Fruit fly (Drosophila melanogaster) whole organism, embryonic: ENCODE measurements around the gene CG43131.

Experiments used
- Aef1 ChIP-seq: fragments of 200-800 bp; sonication (Bioruptor generic); IDR thresholded peaks from 3 replicates; pipeline ENCODE4 v1.3.6; 2022; ENCODE audit warnings: missing biosample characterization, missing genetic modification characterization
- Awh ChIP-seq: fragments of 200-800 bp; sonication (Bioruptor generic); IDR thresholded peaks from 2 replicates; pipeline ENCODE4, ENCODE4 v1.3.6; 2022; ENCODE audit warnings: missing biosample characterization, missing genetic modification characterization
- CG10431 ChIP-seq: fragments of 200-800 bp; sonication (Bioruptor generic); optimal IDR thresholded peaks from 3 replicates; lab custom pipeline; 2018; ENCODE audit warnings: missing biosample characterization, mild to moderate bottlenecking, missing genetic modification characterization
- CG10959 ChIP-seq: fragments of 200-800 bp; sonication (Bioruptor generic); IDR thresholded peaks from 2 replicates; pipeline ENCODE4 v1.3.6; 2022; ENCODE audit warnings: missing biosample characterization, missing genetic modification characterization
- CG11456 ChIP-seq: fragments of 200-800 bp; sonication (Bioruptor generic); IDR thresholded peaks from 3 replicates; pipeline ENCODE4 v1.3.6; 2022; ENCODE audit warnings: missing biosample characterization, missing genetic modification characterization
- CG12236 ChIP-seq: fragments of 200-800 bp; sonication (Bioruptor generic); optimal IDR thresholded peaks from 2 replicates; lab custom pipeline; 2016; ENCODE audit warnings: missing biosample characterization, missing genetic modification characterization
- CG13296 ChIP-seq: fragments of 200-800 bp; sonication (Bioruptor generic); optimal IDR thresholded peaks from 3 replicates; lab custom pipeline; 2018; ENCODE audit warnings: missing biosample characterization, mild to moderate bottlenecking, missing genetic modification characterization
- CG17802 ChIP-seq: fragments of 200-800 bp; sonication (Bioruptor generic); optimal IDR thresholded peaks from 2 replicates; lab custom pipeline; 2018; ENCODE audit warnings: missing biosample characterization, mild to moderate bottlenecking, missing genetic modification characterization, moderate library complexity
- CG18262 ChIP-seq: fragments of 200-800 bp; optimal IDR thresholded peaks from 3 replicates; lab custom pipeline; 2019; ENCODE audit warnings: missing biosample characterization, mild to moderate bottlenecking, missing genetic modification characterization, moderate library complexity
- CG2116 ChIP-seq: fragments of 200-800 bp; sonication (Bioruptor generic); optimal IDR thresholded peaks from 3 replicates; lab custom pipeline; 2018; ENCODE audit warnings: missing biosample characterization, mild to moderate bottlenecking, missing genetic modification characterization
- CG2199 ChIP-seq: fragments of 200-800 bp; sonication (Bioruptor generic); IDR thresholded peaks from 3 replicates; pipeline ENCODE4 v1.3.6; 2022; ENCODE audit warnings: missing biosample characterization, missing genetic modification characterization
- CG2712 ChIP-seq: fragments of 200-800 bp; optimal IDR thresholded peaks from 3 replicates; lab custom pipeline; 2019; ENCODE audit warnings: missing biosample characterization, mild to moderate bottlenecking, missing genetic modification characterization, moderate library complexity
- CG7987 ChIP-seq: fragments of 200-800 bp; sonication (Bioruptor generic); optimal IDR thresholded peaks from 2 replicates; lab custom pipeline; 2018; ENCODE audit warnings: missing biosample characterization, mild to moderate bottlenecking, missing genetic modification characterization, moderate library complexity
- CG8478 ChIP-seq: fragments of >200 bp; optimal IDR thresholded peaks from 2 replicates; lab custom pipeline; 2018
- CG9932 ChIP-seq: fragments of 200-800 bp; sonication (Bioruptor generic); IDR thresholded peaks from 2 replicates; pipeline ENCODE4 v1.3.6; 2022; ENCODE audit warnings: missing biosample characterization, missing genetic modification characterization
- Chrac-16 ChIP-seq: fragments of 200-800 bp; sonication (Bioruptor generic); optimal IDR thresholded peaks from 3 replicates; lab custom pipeline; 2016; ENCODE audit warnings: missing biosample characterization, missing genetic modification characterization
- Dek ChIP-seq: fragments of 200-800 bp; sonication (Bioruptor generic); optimal IDR thresholded peaks from 3 replicates; lab custom pipeline; 2019; ENCODE audit warnings: missing biosample characterization, mild to moderate bottlenecking, missing genetic modification characterization, moderate library complexity
- Hey ChIP-seq: fragments of 200-800 bp; sonication (Bioruptor generic); optimal IDR thresholded peaks from 3 replicates; lab custom pipeline; 2018; ENCODE audit warnings: missing biosample characterization, mild to moderate bottlenecking, missing genetic modification characterization
- NC2β ChIP-seq: fragments of 200-800 bp; sonication (Bioruptor generic); optimal IDR thresholded peaks from 2 replicates; lab custom pipeline; 2016; ENCODE audit warnings: missing biosample characterization, missing genetic modification characterization
- Neu2 ChIP-seq: fragments of 200-800 bp; sonication (Bioruptor generic); optimal IDR thresholded peaks from 3 replicates; lab custom pipeline; 2016; ENCODE audit warnings: missing biosample characterization, missing genetic modification characterization, borderline replicate concordance
- Six4 ChIP-seq: fragments of 200-800 bp; sonication (Bioruptor generic); optimal IDR thresholded peaks from 2 replicates; lab custom pipeline; 2016; ENCODE audit warnings: missing biosample characterization, missing genetic modification characterization
- az2 ChIP-seq: fragments of 200-800 bp; sonication (Bioruptor generic); optimal IDR thresholded peaks from 3 replicates; lab custom pipeline; 2016; ENCODE audit warnings: missing biosample characterization, missing genetic modification characterization
- bcd ChIP-seq: fragments of 200-800 bp; sonication (Bioruptor generic); optimal IDR thresholded peaks from 2 replicates; lab custom pipeline; 2017; ENCODE audit warnings: missing biosample characterization, mild to moderate bottlenecking, missing genetic modification characterization
- bigmax ChIP-seq: fragments of 200-800 bp; sonication (Bioruptor generic); optimal IDR thresholded peaks from 2 replicates; lab custom pipeline; 2018; ENCODE audit warnings: missing biosample characterization, mild to moderate bottlenecking, missing genetic modification characterization
- caup ChIP-seq: fragments of 200-800 bp; sonication (Bioruptor generic); optimal IDR thresholded peaks from 3 replicates; lab custom pipeline; 2017; ENCODE audit warnings: missing biosample characterization, mild to moderate bottlenecking, missing genetic modification characterization, moderate library complexity; ENCODE audit not compliant: severe bottlenecking
- crol ChIP-seq: fragments of 200-800 bp; sonication (Bioruptor generic); IDR thresholded peaks from 2 replicates; pipeline ENCODE4 v1.3.6; 2022; ENCODE audit warnings: missing biosample characterization, missing genetic modification characterization
- emc ChIP-seq: fragments of 200-800 bp; sonication (Bioruptor generic); optimal IDR thresholded peaks from 2 replicates; lab custom pipeline; 2016; ENCODE audit warnings: missing biosample characterization, missing genetic modification characterization
- gsb-n ChIP-seq: fragments of 200-800 bp; sonication (Bioruptor generic); optimal IDR thresholded peaks from 3 replicates; lab custom pipeline; 2018; ENCODE audit warnings: missing biosample characterization, mild to moderate bottlenecking, missing genetic modification characterization
- kni ChIP-seq: fragments of 200-800 bp; sonication (Bioruptor generic); optimal IDR thresholded peaks from 3 replicates; lab custom pipeline; 2017; ENCODE audit warnings: mild to moderate bottlenecking, missing biosample characterization, missing genetic modification reagents, missing genetic modification characterization
- lov ChIP-seq, 2 experiments: fragments of 200-800 bp in 1 of 2; fragments of >200 bp in 1 of 2; sonication (Bioruptor generic) in 1 of 2; IDR thresholded peaks in 1 of 2; optimal IDR thresholded peaks in 1 of 2; 2 replicates in 1 of 2; 3 replicates in 1 of 2; pipeline versions ENCODE4 v1.3.6 to Lab custom; 2017 to 2022; ENCODE audit warnings: missing biosample characterization in 1 of 2, missing genetic modification characterization in 1 of 2
- p53 ChIP-seq: fragments of 200-800 bp; sonication (Bioruptor generic); optimal IDR thresholded peaks from 2 replicates; lab custom pipeline; 2016; ENCODE audit warnings: missing biosample characterization, missing genetic modification characterization
- pfk ChIP-seq: fragments of 200-800 bp; sonication (Bioruptor generic); optimal IDR thresholded peaks from 2 replicates; lab custom pipeline; 2018; ENCODE audit warnings: missing biosample characterization, mild to moderate bottlenecking, missing genetic modification characterization, moderate library complexity
- pros ChIP-seq: fragments of 200-800 bp; sonication (Bioruptor generic); optimal IDR thresholded peaks from 3 replicates; lab custom pipeline; 2019; ENCODE audit warnings: missing biosample characterization, mild to moderate bottlenecking, missing genetic modification characterization, moderate library complexity
- schlank ChIP-seq: fragments of 200-800 bp; sonication (Bioruptor generic); optimal IDR thresholded peaks from 2 replicates; lab custom pipeline; 2018; ENCODE audit warnings: missing biosample characterization, mild to moderate bottlenecking, missing genetic modification characterization
- sens ChIP-seq: fragments of 200-800 bp; sonication (Bioruptor generic); peaks from one replicate; lab custom pipeline; 2016; ENCODE audit warnings: missing biosample characterization, missing genetic modification characterization
- sens-2 ChIP-seq: fragments of 200-800 bp; sonication (Bioruptor generic); IDR thresholded peaks from 2 replicates; pipeline ENCODE4 v1.3.6; 2022; ENCODE audit warnings: missing biosample characterization, missing genetic modification characterization
- tll ChIP-seq, 2 experiments: fragments of 200-800 bp in 1 of 2; fragments of >200 bp in 1 of 2; sonication (Bioruptor generic) in 1 of 2; optimal IDR thresholded peaks; 2 replicates each; lab custom pipeline; 2017 to 2019; ENCODE audit warnings: missing biosample characterization in 2 of 2, missing genetic modification characterization in 2 of 2, mild to moderate bottlenecking in 1 of 2, moderate library complexity in 1 of 2
- vvl ChIP-seq: fragments of 200-800 bp; sonication (Bioruptor generic); IDR thresholded peaks from 2 replicates; pipeline ENCODE4 v1.3.6; 2022; ENCODE audit warnings: missing biosample characterization, missing genetic modification characterization

CG43131 gene

dm6 chr3R:5097866-5098484 lies 11.0 kb downstream of the CG43131 start (continued):
- TF ChIP-seq CG13296 (GFP tag; lab: Kevin White, UChicago): no peak
- TF ChIP-seq bcd: no peak
- no peak for TF ChIP-seq Chrac-16 (GFP tag; lab: Kevin White, UChicago)
- peak in 1 of 2 experiments; percentile 3 for TF ChIP-seq tll (GFP tag; optimal IDR thresholded peaks at IDR 0.05; lab: Kevin White, UChicago)
- TF ChIP-seq CG12236 (GFP tag; lab: Kevin White, UChicago): no peak
- TF ChIP-seq az2 (GFP tag; lab: Kevin White, UChicago): peak; percentile 4
- peak; percentile 14 for TF ChIP-seq CG18262
- peak; percentile 19 for TF ChIP-seq CG2712 (tag; lab: Kevin White, UChicago)
- TF ChIP-seq Neu2: no peak
- no peak for TF ChIP-seq schlank (tag; lab: Kevin White, UChicago)
- TF ChIP-seq kni (GFP tag; lab: Kevin White, UChicago): peak; percentile 60
- TF ChIP-seq pros (GFP tag; lab: Kevin White, UChicago): peak; percentile 55
- TF ChIP-seq pfk (GFP tag; lab: Kevin White, UChicago): peak; percentile 39
- TF ChIP-seq Awh (GFP tag; lab: Robert Waterston, UW): peak; percentile 11; the same call in 1 of the 2 replicates
- TF ChIP-seq NC2β (GFP tag; lab: Kevin White, UChicago): no peak
- no peak for TF ChIP-seq Aef1 (GFP tag; lab: Robert Waterston, UW)
- TF ChIP-seq CG2116 (GFP tag; lab: Kevin White, UChicago): no peak

- no peak for TF ChIP-seq p53 (GFP tag; lab: Kevin White, UChicago)
- no peak for TF ChIP-seq Six4 (GFP tag; lab: Kevin White, UChicago)
- peak; percentile 28 for TF ChIP-seq gsb-n (tag; lab: Kevin White, UChicago)
- no peak for TF ChIP-seq Hey (tag; lab: Kevin White, UChicago)
- TF ChIP-seq CG10959 (GFP tag; lab: Robert Waterston, UW): no peak
- no peak for TF ChIP-seq CG10431 (GFP tag; lab: Kevin White, UChicago)
- TF ChIP-seq emc (GFP tag; lab: Kevin White, UChicago): no peak
- 0 out of 3 replicates have a peak, but pooled peaks have one; percentile 29 for TF ChIP-seq CG11456 (GFP tag; lab: Robert Waterston, UW)
- peak; percentile 9 for TF ChIP-seq sens
- no peak for TF ChIP-seq CG2199 (GFP tag; lab: Robert Waterston, UW)
- no peak for TF ChIP-seq Dek (tag; lab: Kevin White, UChicago)
- no peak for TF ChIP-seq lov (optimal IDR thresholded peaks at IDR 0.05; lab: Kevin White, UChicago)
- TF ChIP-seq lov (GFP tag; IDR thresholded peaks at IDR 0.05; lab: Robert Waterston, UW): 0 out of 3 replicates have a peak, but pooled peaks have one; percentile 27
- TF ChIP-seq bigmax: no peak
- TF ChIP-seq sens-2 (GFP tag; lab: Robert Waterston, UW): no peak
- TF ChIP-seq CG7987 (GFP tag; lab: Kevin White, UChicago): no peak
- TF ChIP-seq vvl (GFP tag; lab: Robert Waterston, UW): peak; percentile 58; the same call in 1 of the 2 replicates
- TF ChIP-seq caup (GFP tag; lab: Kevin White, UChicago): no peak
- no peak for TF ChIP-seq CG9932 (GFP tag; lab: Robert Waterston, UW)
- peak; percentile 78 for TF ChIP-seq crol (GFP tag; lab: Robert Waterston, UW)
- TF ChIP-seq CG17802 (tag; lab: Kevin White, UChicago): no peak
- no peak for TF ChIP-seq CG8478
These were observed 11.8 kb downstream of the CG43131 start for dm6 chr3R:5097175-5097574.
